Fruit fly (Drosophila melanogaster) whole organism, embryonic: Measurements from ENCODE around the gene Sf3b1.
A peak's percentile ranks its signal among the peaks of the same experiment; 100 is the strongest.

Experiments used
- Atf6 ChIP-seq: fragments of 200-800 bp; sonication (Bioruptor generic); IDR thresholded peaks from 2 replicates; pipeline ENCODE4 v1.3.6; 2022; ENCODE audit warnings: missing biosample characterization, missing genetic modification characterization
- B-H1 ChIP-seq: fragments of 200-800 bp; sonication (Bioruptor generic); IDR thresholded peaks from 3 replicates; pipeline ENCODE4 v1.3.6; 2022; ENCODE audit warnings: missing biosample characterization, missing genetic modification characterization
- CG11456 ChIP-seq: fragments of 200-800 bp; sonication (Bioruptor generic); IDR thresholded peaks from 3 replicates; pipeline ENCODE4 v1.3.6; 2022; ENCODE audit warnings: missing biosample characterization, missing genetic modification characterization
- CG11723 ChIP-seq: fragments of 200-800 bp; sonication (Bioruptor generic); optimal IDR thresholded peaks from 2 replicates; lab custom pipeline; 2017; ENCODE audit warnings: missing biosample characterization, mild to moderate bottlenecking, missing genetic modification characterization
- CG12769 ChIP-seq: fragments of 200-800 bp; sonication (Bioruptor generic); optimal IDR thresholded peaks from 2 replicates; lab custom pipeline; 2019; ENCODE audit warnings: missing biosample characterization, mild to moderate bottlenecking, missing genetic modification characterization, moderate library complexity
- CG15479 ChIP-seq: fragments of 200-800 bp; sonication (Bioruptor generic); optimal IDR thresholded peaks from 3 replicates; lab custom pipeline; 2019; ENCODE audit warnings: missing biosample characterization, mild to moderate bottlenecking, missing genetic modification characterization, moderate library complexity
- CG16813 ChIP-seq: fragments of 200-800 bp; sonication (Bioruptor generic); IDR thresholded peaks from 3 replicates; pipeline ENCODE4 v1.3.6; 2022; ENCODE audit warnings: missing biosample characterization, missing genetic modification characterization; ENCODE audit not compliant: partially characterized antibody
- CG17361 ChIP-seq: fragments of 200-800 bp; sonication (Bioruptor generic); IDR thresholded peaks from 3 replicates; pipeline ENCODE4 v1.3.6; 2022; ENCODE audit warnings: missing biosample characterization, missing genetic modification characterization
- CG2712 ChIP-seq: fragments of 200-800 bp; optimal IDR thresholded peaks from 3 replicates; lab custom pipeline; 2019; ENCODE audit warnings: missing biosample characterization, mild to moderate bottlenecking, missing genetic modification characterization, moderate library complexity
- CG2875 ChIP-seq: fragments of 200-800 bp; sonication (Bioruptor generic); optimal IDR thresholded peaks from 2 replicates; lab custom pipeline; 2017; ENCODE audit warnings: missing biosample characterization, mild to moderate bottlenecking, missing genetic modification characterization, missing genetic modification reagents
- CG30431 ChIP-seq: fragments of 200-800 bp; sonication (Bioruptor generic); optimal IDR thresholded peaks from 2 replicates; lab custom pipeline; 2017; ENCODE audit warnings: missing biosample characterization, missing genetic modification characterization
- CG33557 ChIP-seq: fragments of 200-800 bp; sonication (Bioruptor generic); optimal IDR thresholded peaks from 2 replicates; lab custom pipeline; 2019; ENCODE audit warnings: missing biosample characterization, mild to moderate bottlenecking, missing genetic modification characterization, moderate library complexity
- CG34376 ChIP-seq: fragments of 200-800 bp; sonication (Bioruptor generic); optimal IDR thresholded peaks from 2 replicates; lab custom pipeline; 2018; ENCODE audit warnings: missing biosample characterization, mild to moderate bottlenecking, missing genetic modification characterization
- CG3726 ChIP-seq: fragments of 200-800 bp; sonication (Bioruptor generic); IDR thresholded peaks from 3 replicates; pipeline ENCODE4, ENCODE4 v1.3.6; 2022; ENCODE audit warnings: missing biosample characterization, missing genetic modification characterization
- CG4820 ChIP-seq: fragments of 200-800 bp; sonication (Bioruptor generic); optimal IDR thresholded peaks from 3 replicates; lab custom pipeline; 2016; ENCODE audit warnings: missing biosample characterization, missing genetic modification characterization
- CG6175 ChIP-seq: fragments of 200-800 bp; sonication (Bioruptor generic); IDR thresholded peaks from 3 replicates; pipeline ENCODE4 v1.3.6; 2022; ENCODE audit warnings: missing biosample characterization, missing genetic modification characterization
- CG6813 ChIP-seq: fragments of 200-800 bp; sonication (Bioruptor generic); optimal IDR thresholded peaks from 2 replicates; lab custom pipeline; 2017; ENCODE audit warnings: missing biosample characterization, missing genetic modification characterization, mild to moderate bottlenecking, moderate library complexity, missing genetic modification reagents
- CG8089 ChIP-seq: fragments of 200-800 bp; sonication (Bioruptor generic); optimal IDR thresholded peaks from 3 replicates; lab custom pipeline; 2016; ENCODE audit warnings: missing biosample characterization, missing genetic modification characterization
- CG8359 ChIP-seq: fragments of 200-800 bp; sonication (Bioruptor generic); optimal IDR thresholded peaks from 2 replicates; lab custom pipeline; 2017; ENCODE audit warnings: missing biosample characterization, mild to moderate bottlenecking, missing genetic modification characterization, borderline replicate concordance
- CTCF ChIP-seq: fragments of 200-800 bp; sonication (Bioruptor generic); optimal IDR thresholded peaks from 2 replicates; lab custom pipeline; 2017; ENCODE audit warnings: missing biosample characterization, mild to moderate bottlenecking, missing genetic modification characterization, moderate library complexity
- D ChIP-seq, 2 experiments: fragments of 200-800 bp in 1 of 2; fragments of >200 bp in 1 of 2; sonication (Bioruptor generic) in 1 of 2; optimal IDR thresholded peaks; 2 replicates in 1 of 2; 3 replicates in 1 of 2; lab custom pipeline; 2017; ENCODE audit warnings: mild to moderate bottlenecking in 1 of 2, missing biosample characterization in 1 of 2, missing genetic modification characterization in 1 of 2, missing genetic modification reagents in 1 of 2
- Dbx ChIP-seq: fragments of 200-800 bp; sonication (Bioruptor generic); IDR thresholded peaks from 3 replicates; pipeline ENCODE4 v1.3.6; 2022; ENCODE audit warnings: missing biosample characterization, missing genetic modification characterization
- Drgx ChIP-seq: fragments of 200-800 bp; sonication (Bioruptor generic); IDR thresholded peaks from 2 replicates; pipeline ENCODE4 v1.3.6; 2022; ENCODE audit warnings: missing biosample characterization, missing genetic modification characterization
- Fer1 ChIP-seq: fragments of 200-800 bp; sonication (Bioruptor generic); optimal IDR thresholded peaks from 2 replicates; lab custom pipeline; 2017; ENCODE audit warnings: missing biosample characterization, mild to moderate bottlenecking, missing genetic modification characterization
- HLH3B ChIP-seq: fragments of 200-800 bp; sonication (Bioruptor generic); IDR thresholded peaks from 2 replicates; pipeline ENCODE4 v1.3.6; 2022; ENCODE audit warnings: missing biosample characterization, missing genetic modification characterization
- HLH54F ChIP-seq: fragments of 200-800 bp; sonication (Bioruptor generic); optimal IDR thresholded peaks from 3 replicates; lab custom pipeline; 2016; ENCODE audit warnings: missing biosample characterization, missing genetic modification characterization
- Hey ChIP-seq: fragments of 200-800 bp; sonication (Bioruptor generic); optimal IDR thresholded peaks from 3 replicates; lab custom pipeline; 2018; ENCODE audit warnings: missing biosample characterization, mild to moderate bottlenecking, missing genetic modification characterization
- HmgZ ChIP-seq: fragments of 200-800 bp; sonication (Bioruptor generic); optimal IDR thresholded peaks from 2 replicates; lab custom pipeline; 2018; ENCODE audit warnings: missing biosample characterization, mild to moderate bottlenecking, missing genetic modification characterization
- Hr51 ChIP-seq, 2 experiments: fragments of 200-800 bp; sonication (Bioruptor generic); optimal IDR thresholded peaks; 2 replicates in 1 of 2; 3 replicates in 1 of 2; lab custom pipeline; 2016 to 2018; ENCODE audit warnings: missing biosample characterization in 2 of 2, missing genetic modification characterization in 2 of 2, mild to moderate bottlenecking in 1 of 2, moderate library complexity in 1 of 2
- Meics ChIP-seq: fragments of 200-800 bp; sonication (Bioruptor generic); optimal IDR thresholded peaks from 2 replicates; lab custom pipeline; 2017; ENCODE audit warnings: missing biosample characterization, mild to moderate bottlenecking, missing genetic modification characterization
- Sox102F ChIP-seq: fragments of 200-800 bp; sonication (Bioruptor generic); optimal IDR thresholded peaks from 2 replicates; lab custom pipeline; 2018; ENCODE audit warnings: missing biosample characterization, mild to moderate bottlenecking, missing genetic modification characterization, moderate library complexity
- Sry-δ ChIP-seq: fragments of 200-800 bp; sonication (Bioruptor generic); optimal IDR thresholded peaks from 2 replicates; lab custom pipeline; 2016; ENCODE audit warnings: missing biosample characterization, missing genetic modification characterization
- Tbp ChIP-seq: fragments of >200 bp; optimal IDR thresholded peaks from 2 replicates; lab custom pipeline; 2018; ENCODE audit warnings: missing biosample characterization, missing genetic modification characterization
- dan ChIP-seq: fragments of 200-800 bp; sonication (Bioruptor generic); IDR thresholded peaks from 2 replicates; pipeline ENCODE4 v1.3.6; 2022; ENCODE audit warnings: missing biosample characterization, missing genetic modification characterization
- disco-r ChIP-seq: fragments of 200-800 bp; sonication (Bioruptor generic); optimal IDR thresholded peaks from 2 replicates; lab custom pipeline; 2016; ENCODE audit warnings: missing biosample characterization, missing genetic modification characterization
- fd96Cb ChIP-seq: fragments of 200-800 bp; sonication (Bioruptor generic); optimal IDR thresholded peaks from 2 replicates; lab custom pipeline; 2018; ENCODE audit warnings: missing biosample characterization, mild to moderate bottlenecking, missing genetic modification characterization, moderate library complexity
- ftz-f1 ChIP-seq: fragments of 200-800 bp; sonication (Bioruptor generic); optimal IDR thresholded peaks from 2 replicates; lab custom pipeline; 2016; ENCODE audit warnings: missing biosample characterization, missing genetic modification characterization
- ken ChIP-seq: fragments of 200-800 bp; sonication (Bioruptor generic); IDR thresholded peaks from 3 replicates; pipeline ENCODE4 v1.3.6; 2022; ENCODE audit warnings: missing biosample characterization, missing genetic modification characterization
- lola ChIP-seq, 3 experiments: fragments of >200 bp in 2 of 3; fragments of 200-800 bp in 1 of 3; sonication (Bioruptor generic) in 1 of 3; optimal IDR thresholded peaks; 2 replicates each; lab custom pipeline; 2017 to 2019; ENCODE audit warnings: missing biosample characterization in 3 of 3, missing genetic modification characterization in 3 of 3, mild to moderate bottlenecking in 1 of 3, moderate library complexity in 1 of 3
- scrt ChIP-seq: fragments of 200-800 bp; sonication (Bioruptor generic); optimal IDR thresholded peaks from 2 replicates; lab custom pipeline; 2018; ENCODE audit warnings: missing biosample characterization, mild to moderate bottlenecking, missing genetic modification characterization, moderate library complexity
- sens ChIP-seq: fragments of 200-800 bp; sonication (Bioruptor generic); peaks from one replicate; lab custom pipeline; 2016; ENCODE audit warnings: missing biosample characterization, missing genetic modification characterization
- sens-2 ChIP-seq: fragments of 200-800 bp; sonication (Bioruptor generic); IDR thresholded peaks from 2 replicates; pipeline ENCODE4 v1.3.6; 2022; ENCODE audit warnings: missing biosample characterization, missing genetic modification characterization
- sima ChIP-seq: fragments of 200-800 bp; sonication (Bioruptor generic); optimal IDR thresholded peaks from 2 replicates; lab custom pipeline; 2016; ENCODE audit warnings: missing biosample characterization, missing genetic modification characterization
- slbo ChIP-seq: fragments of 200-800 bp; sonication (Bioruptor generic); IDR thresholded peaks from 2 replicates; pipeline ENCODE4 v1.3.6; 2022; ENCODE audit warnings: missing biosample characterization, missing genetic modification characterization
- so ChIP-seq: fragments of 200-800 bp; sonication (Bioruptor generic); IDR thresholded peaks from 3 replicates; pipeline ENCODE4 v1.3.6; 2022; ENCODE audit warnings: missing biosample characterization, missing genetic modification characterization
- stwl ChIP-seq: fragments of 200-800 bp; sonication (Bioruptor generic); optimal IDR thresholded peaks from 3 replicates; lab custom pipeline; 2018; ENCODE audit warnings: missing biosample characterization, mild to moderate bottlenecking, missing genetic modification characterization, moderate library complexity
- tgo ChIP-seq: fragments of 200-800 bp; sonication (Bioruptor generic); IDR thresholded peaks from 3 replicates; pipeline ENCODE4 v1.3.6; 2022; ENCODE audit warnings: missing biosample characterization, missing genetic modification characterization
- tna ChIP-seq: fragments of 200-800 bp; sonication (Bioruptor generic); IDR thresholded peaks from 2 replicates; pipeline ENCODE4 v1.3.6; 2022; ENCODE audit warnings: missing biosample characterization, missing genetic modification characterization; ENCODE audit not compliant: partially characterized antibody
- unpg ChIP-seq: fragments of 200-800 bp; sonication (Bioruptor generic); optimal IDR thresholded peaks from 3 replicates; lab custom pipeline; 2018; ENCODE audit warnings: missing biosample characterization, mild to moderate bottlenecking, missing genetic modification characterization, moderate library complexity
- wdn ChIP-seq: fragments of 200-800 bp; sonication (Bioruptor generic); IDR thresholded peaks from 2 replicates; pipeline ENCODE4 v1.3.6; 2022; ENCODE audit warnings: missing biosample characterization, missing genetic modification characterization

The Sf3b1 gene

dm6 chr2L:574226-574625 is 6.1 kb downstream of the Sf3b1 start, which contains the start of the genes Ipk2 and cold (continued):
- TF ChIP-seq CG17361 (GFP tag; lab: Robert Waterston, UW) (peak; percentile 87), Meics (GFP tag; lab: Kevin White, UChicago) (peak; percentile 83), Dbx (peak; percentile 87), CG6813 (peak; percentile 5), CG4820 (GFP tag; lab: Kevin White, UChicago) (peak; percentile 81), stwl (tag; lab: Kevin White, UChicago) (peak; percentile 66), CG6175 (GFP tag; lab: Robert Waterston, UW) (no peak), CG11456 (GFP tag; lab: Robert Waterston, UW) (peak; percentile 80; the same call in 2 of the 3 replicates), CG15479 (GFP tag; lab: Kevin White, UChicago) (no peak), disco-r (GFP tag; lab: Kevin White, UChicago) (peak; percentile 52), CG8359 (GFP tag; lab: Kevin White, UChicago) (no peak), dan (GFP tag; lab: Robert Waterston, UW) (no peak), sens (GFP tag; lab: Kevin White, UChicago) (peak; percentile 96), CG8089 (peak; percentile 28), B-H1 (GFP tag; lab: Robert Waterston, UW) (peak; percentile 56), HmgZ (tag; lab: Kevin White, UChicago) (peak; percentile 90), ken (GFP tag; lab: Robert Waterston, UW) (peak; percentile 72), Sox102F (GFP tag; lab: Kevin White, UChicago) (no peak), CG16813 (GFP tag; lab: Robert Waterston, UW) (peak; percentile 42; the same call in 1 of the 3 replicates), CG33557 (GFP tag; lab: Kevin White, UChicago) (peak; percentile 68), Sry-δ (peak; percentile 52), sens-2 (GFP tag; lab: Robert Waterston, UW) (no peak), D (optimal IDR thresholded peaks at IDR 0.05; lab: Kevin White, UChicago) (no peak), D (GFP tag; optimal IDR thresholded peaks at IDR 0.05; lab: Kevin White, UChicago) (peak; percentile 50), CG30431 (peak; percentile 63), HLH3B (GFP tag; lab: Robert Waterston, UW) (peak; percentile 54; the same call in 1 of the 2 replicates), unpg (GFP tag; lab: Kevin White, UChicago) (peak; percentile 78), tgo (GFP tag; lab: Robert Waterston, UW) (peak; percentile 58), CG2875 (peak; percentile 24), Hr51 (GFP tag; optimal IDR thresholded peaks at IDR 0.05; lab: Kevin White, UChicago) (peak in 1 of 2 experiments; percentile 88), sima (GFP tag; lab: Kevin White, UChicago) (no peak), Fer1 (GFP tag; lab: Kevin White, UChicago) (no peak), Atf6 (GFP tag; lab: Robert Waterston, UW) (peak; percentile 53; the same call in 1 of the 2 replicates), Hey (tag; lab: Kevin White, UChicago) (no peak), tna (no peak), Tbp (no peak), scrt (peak; percentile 97), slbo (GFP tag; lab: Robert Waterston, UW) (peak; percentile 88), lola (GFP tag; optimal IDR thresholded peaks at IDR 0.05; lab: Kevin White, UChicago) (peak in 1 of 3 experiments; percentile 77), CG12769 (tag; lab: Kevin White, UChicago) (no peak), HLH54F (GFP tag; lab: Kevin White, UChicago) (peak; percentile 87), CTCF (GFP tag; lab: Kevin White, UChicago) (peak; percentile 70), wdn (GFP tag; lab: Robert Waterston, UW) (peak; percentile 59), CG2712 (tag; lab: Kevin White, UChicago) (peak; percentile 82), fd96Cb (tag; lab: Kevin White, UChicago) (peak; percentile 50), so (GFP tag; lab: Robert Waterston, UW) (no peak; the same call in 2 of the 3 replicates), CG3726 (peak; percentile 33; the same call in 1 of the 3 replicates), CG34376 (GFP tag; lab: Kevin White, UChicago) (peak; percentile 84), CG11723 (GFP tag; lab: Kevin White, UChicago) (no peak), ftz-f1 (GFP tag; lab: Kevin White, UChicago) (peak; percentile 57), Drgx (GFP tag; lab: Robert Waterston, UW) (peak; percentile 40; the same call in 1 of the 2 replicates)
